Worm (Caenorhabditis elegans) whole organism, late embryonic: Measurements from ENCODE around the gene E04F6.8.

Experiments
- C08G9.2 ChIP-seq: sonication (generic microtip); optimal IDR thresholded peaks from 2 replicates; lab custom pipeline; 2016; ENCODE audit warnings: mild to moderate bottlenecking, missing genetic modification characterization, moderate library complexity, missing compliant biosample characterization
- C38D4.7 ChIP-seq: fragments of 200-800 bp; sonication (Bioruptor generic); optimal IDR thresholded peaks from 2 replicates; lab custom pipeline; 2018; ENCODE audit warnings: mild to moderate bottlenecking, missing genetic modification characterization, moderate library complexity, missing compliant biosample characterization
- K02D7.2 ChIP-seq: sonication (generic microtip); optimal IDR thresholded peaks from 2 replicates; lab custom pipeline; 2017; ENCODE audit warnings: mild to moderate bottlenecking, missing genetic modification characterization, missing compliant biosample characterization
- K09A11.1 ChIP-seq: sonication (generic microtip); optimal IDR thresholded peaks from 2 replicates; lab custom pipeline; 2017; ENCODE audit warnings: antibody characterized with exemption, mild to moderate bottlenecking, missing genetic modification characterization, missing compliant biosample characterization; ENCODE audit not compliant: insufficient read depth
- ahr-1 ChIP-seq: sonication (generic microtip); optimal IDR thresholded peaks from 2 replicates; lab custom pipeline; 2016; ENCODE audit warnings: missing genetic modification characterization, missing compliant biosample characterization
- ama-1 ChIP-seq: fragments of 150-350 bp; optimal IDR thresholded peaks from 2 replicates; lab custom pipeline; 2014
- ceh-14 ChIP-seq: sonication (generic microtip); optimal IDR thresholded peaks from 2 replicates; lab custom pipeline; 2016; ENCODE audit warnings: missing genotype, missing genetic modification characterization, missing compliant biosample characterization
- ceh-19 ChIP-seq: fragments of 200-800 bp; sonication (Bioruptor generic); optimal IDR thresholded peaks from 2 replicates; lab custom pipeline; 2018; ENCODE audit warnings: mild to moderate bottlenecking, missing genetic modification characterization, missing compliant biosample characterization
- ceh-2 ChIP-seq: sonication (generic microtip); optimal IDR thresholded peaks from 2 replicates; lab custom pipeline; 2016; ENCODE audit warnings: missing genotype, missing genetic modification characterization, missing compliant biosample characterization
- ceh-22 ChIP-seq: sonication (generic microtip); optimal IDR thresholded peaks from 2 replicates; lab custom pipeline; 2017; ENCODE audit warnings: missing biosample characterization, missing genetic modification characterization
- ceh-24 ChIP-seq: sonication (generic microtip); optimal IDR thresholded peaks from 2 replicates; lab custom pipeline; 2016; ENCODE audit warnings: mild to moderate bottlenecking, missing genetic modification characterization, missing compliant biosample characterization
- ceh-31 ChIP-seq: sonication (generic microtip); optimal IDR thresholded peaks from 2 replicates; lab custom pipeline; 2016; ENCODE audit warnings: missing genetic modification characterization, missing compliant biosample characterization
- ceh-34 ChIP-seq: sonication (generic microtip); optimal IDR thresholded peaks from 2 replicates; lab custom pipeline; 2016; ENCODE audit warnings: mild to moderate bottlenecking, missing genetic modification characterization, missing compliant biosample characterization
- ceh-45 ChIP-seq: fragments of 200-800 bp; sonication (Bioruptor generic); IDR thresholded peaks from 2 replicates; pipeline ENCODE4 v1.3.6; 2022; ENCODE audit warnings: missing genetic modification reagents, missing genetic modification characterization, missing compliant biosample characterization
- ceh-48 ChIP-seq: sonication (generic microtip); optimal IDR thresholded peaks from 2 replicates; lab custom pipeline; 2016; ENCODE audit warnings: missing genetic modification characterization, inconsistent platforms, missing compliant biosample characterization
- ceh-9 ChIP-seq: sonication (generic microtip); optimal IDR thresholded peaks from 2 replicates; lab custom pipeline; 2016; ENCODE audit warnings: mild to moderate bottlenecking, missing genetic modification characterization, inconsistent platforms, missing compliant biosample characterization
- che-1 ChIP-seq: sonication (generic microtip); optimal IDR thresholded peaks from 2 replicates; lab custom pipeline; 2016; ENCODE audit warnings: mild to moderate bottlenecking, missing genetic modification characterization, missing compliant biosample characterization
- elt-2 ChIP-seq: sonication (generic microtip); optimal IDR thresholded peaks from 2 replicates; lab custom pipeline; 2016; ENCODE audit warnings: missing genetic modification reagents, missing genetic modification characterization, missing compliant biosample characterization
- eyg-1 ChIP-seq: sonication (generic microtip); optimal IDR thresholded peaks from 2 replicates; lab custom pipeline; 2016; ENCODE audit warnings: missing genotype, missing genetic modification characterization, missing compliant biosample characterization
- fkh-6 ChIP-seq: sonication (generic microtip); optimal IDR thresholded peaks from 2 replicates; lab custom pipeline; 2016; ENCODE audit warnings: missing genetic modification characterization, missing compliant biosample characterization
- hlh-13 ChIP-seq: fragments of 200-800 bp; sonication (Bioruptor generic); optimal IDR thresholded peaks from 2 replicates; lab custom pipeline; 2018; ENCODE audit warnings: mild to moderate bottlenecking, missing genetic modification characterization, missing compliant biosample characterization
- hlh-15 ChIP-seq: sonication (generic microtip); optimal IDR thresholded peaks from 2 replicates; lab custom pipeline; 2016; ENCODE audit warnings: missing genetic modification characterization, missing compliant biosample characterization
- hlh-30 ChIP-seq: sonication (generic microtip); optimal IDR thresholded peaks from 2 replicates; lab custom pipeline; 2017; ENCODE audit warnings: antibody characterized with exemption, missing genetic modification characterization, missing compliant biosample characterization; ENCODE audit not compliant: insufficient read depth
- hlh-6 ChIP-seq: sonication (generic microtip); optimal IDR thresholded peaks from 2 replicates; lab custom pipeline; 2016; ENCODE audit warnings: missing genotype, missing genetic modification characterization, missing compliant biosample characterization
- hlh-8 ChIP-seq: sonication (generic microtip); optimal IDR thresholded peaks from 2 replicates; lab custom pipeline; 2016; ENCODE audit warnings: missing genotype, missing genetic modification characterization, missing compliant biosample characterization
- lim-6 ChIP-seq: sonication (generic microtip); optimal IDR thresholded peaks from 2 replicates; lab custom pipeline; 2016; ENCODE audit warnings: missing genetic modification characterization, missing compliant biosample characterization
- mec-3 ChIP-seq: sonication (generic microtip); optimal IDR thresholded peaks from 2 replicates; lab custom pipeline; 2016; ENCODE audit warnings: borderline replicate concordance, missing genetic modification characterization, missing compliant biosample characterization
- nfya-1 ChIP-seq: sonication (generic microtip); optimal IDR thresholded peaks from 2 replicates; lab custom pipeline; 2017; ENCODE audit warnings: missing genetic modification characterization, mild to moderate bottlenecking, missing compliant biosample characterization, antibody characterized with exemption, moderate library complexity
- nhr-11 ChIP-seq: fragments of 150-350 bp; optimal IDR thresholded peaks from 2 replicates; lab custom pipeline; 2014; ENCODE audit warnings: missing biosample characterization, missing genetic modification characterization
- nhr-232 ChIP-seq: sonication (generic microtip); optimal IDR thresholded peaks from 2 replicates; lab custom pipeline; 2016; ENCODE audit warnings: missing genetic modification characterization, missing compliant biosample characterization
- pqm-1 ChIP-seq: sonication (generic microtip); optimal IDR thresholded peaks from 2 replicates; lab custom pipeline; 2016; ENCODE audit warnings: missing genetic modification characterization, missing compliant biosample characterization
- ref-2 ChIP-seq: sonication (generic microtip); optimal IDR thresholded peaks from 2 replicates; lab custom pipeline; 2016; ENCODE audit warnings: missing genetic modification characterization, missing compliant biosample characterization
- rnt-1 ChIP-seq: sonication (generic microtip); optimal IDR thresholded peaks from 2 replicates; lab custom pipeline; 2016; ENCODE audit warnings: missing genetic modification characterization, missing compliant biosample characterization
- sdc-2 ChIP-seq: sonication (generic microtip); optimal IDR thresholded peaks from 2 replicates; lab custom pipeline; 2016; ENCODE audit warnings: missing genotype, missing genetic modification characterization, missing compliant biosample characterization
- sox-2 ChIP-seq: fragments of 200-800 bp; sonication (Bioruptor generic); IDR thresholded peaks from 2 replicates; pipeline ENCODE4 v1.3.6; 2022; ENCODE audit warnings: missing genetic modification reagents, missing genetic modification characterization, missing compliant biosample characterization
- tbx-2 ChIP-seq: sonication (generic microtip); optimal IDR thresholded peaks from 2 replicates; lab custom pipeline; 2016; ENCODE audit warnings: missing genetic modification characterization, missing compliant biosample characterization
- tbx-7 ChIP-seq: sonication (generic microtip); optimal IDR thresholded peaks from 2 replicates; lab custom pipeline; 2016; ENCODE audit warnings: missing genotype, missing genetic modification characterization, missing compliant biosample characterization
- ttx-3 ChIP-seq: sonication (generic microtip); optimal IDR thresholded peaks from 2 replicates; lab custom pipeline; 2016; ENCODE audit warnings: missing genetic modification reagents, missing genetic modification characterization, missing compliant biosample characterization
- unc-3 ChIP-seq, 2 experiments: fragments of 200-800 bp in 1 of 2; sonication (Bioruptor generic) in 1 of 2; sonication (generic microtip) in 1 of 2; conservative IDR thresholded peaks in 1 of 2; optimal IDR thresholded peaks in 1 of 2; 2 replicates each; pipeline versions ENCODE4 v1.3.6 to Lab custom; 2016 to 2022; ENCODE audit warnings: missing compliant biosample characterization in 2 of 2, missing genetic modification characterization in 2 of 2, missing genetic modification reagents in 1 of 2
- unc-42 ChIP-seq: sonication (generic microtip); optimal IDR thresholded peaks from 2 replicates; lab custom pipeline; 2016; ENCODE audit warnings: missing genotype, missing genetic modification characterization, missing compliant biosample characterization
- unc-55 ChIP-seq: sonication (generic microtip); optimal IDR thresholded peaks from 2 replicates; lab custom pipeline; 2017; ENCODE audit warnings: missing biosample characterization, missing genetic modification reagents, missing genetic modification characterization
- ztf-16 ChIP-seq: sonication (generic microtip); optimal IDR thresholded peaks from 2 replicates; lab custom pipeline; 2017; ENCODE audit warnings: missing genetic modification characterization, missing compliant biosample characterization

The E04F6.8 gene

ce11 chrII:7200051-7200599, 11.1 kb downstream of the E04F6.8 start, which contains the start of gene pcrg-1 (continued):
- TF ChIP-seq fkh-6 (tag; lab: Kevin White, UChicago) (peak; percentile 86), sox-2 (GFP tag; lab: Robert Waterston, UW) (peak; percentile 87), unc-3 (GFP tag; conservative IDR thresholded peaks at IDR 0.05; lab: Robert Waterston, UW) (peak; percentile 90), unc-3 (tag; optimal IDR thresholded peaks at IDR 0.05; lab: Kevin White, UChicago) (peak; percentile 66), ttx-3 (tag; lab: Kevin White, UChicago) (peak; percentile 77), nhr-11 (tag; lab: Kevin White, UChicago) (no peak), eyg-1 (tag; lab: Kevin White, UChicago) (peak; percentile 80), hlh-13 (peak; percentile 92), hlh-15 (tag; lab: Kevin White, UChicago) (peak; percentile 71), tbx-7 (tag; lab: Kevin White, UChicago) (peak; percentile 71), pqm-1 (tag; lab: Kevin White, UChicago) (peak; percentile 61), ceh-45 (GFP tag; lab: Robert Waterston, UW) (peak; percentile 84), elt-2 (peak; percentile 90), ceh-22 (no peak), ahr-1 (tag; lab: Kevin White, UChicago) (peak; percentile 83), unc-55 (GFP tag; lab: Kevin White, UChicago) (no peak), rnt-1 (tag; lab: Kevin White, UChicago) (peak; percentile 87), hlh-6 (peak; percentile 91), ceh-24 (tag; lab: Kevin White, UChicago) (peak; percentile 74), K09A11.1 (tag; lab: Kevin White, UChicago) (peak; percentile 43), ceh-14 (tag; lab: Kevin White, UChicago) (peak; percentile 91), ceh-9 (tag; lab: Kevin White, UChicago) (peak; percentile 72), unc-42 (tag; lab: Kevin White, UChicago) (peak; percentile 35), lim-6 (peak; percentile 90), nhr-232 (tag; lab: Kevin White, UChicago) (peak; percentile 73)

DNA sequence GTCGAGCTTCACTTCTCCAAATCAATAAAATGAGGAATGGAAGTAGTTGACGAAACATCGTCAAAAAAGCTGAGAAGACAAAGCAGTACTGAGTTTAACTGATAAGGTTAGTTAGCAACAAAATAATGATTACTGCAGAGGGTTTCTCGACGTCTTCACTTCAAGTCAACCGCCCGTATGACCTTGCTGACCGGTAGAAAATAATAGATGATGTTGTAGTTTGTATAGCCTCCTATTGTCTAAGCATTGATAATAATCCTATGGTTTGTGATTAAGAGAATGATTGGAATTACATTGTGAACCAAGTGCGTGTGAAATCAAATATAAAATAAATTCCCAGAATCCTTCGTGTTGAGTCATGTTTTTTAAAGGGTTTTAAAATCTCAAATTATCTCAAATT, 11.9 kb downstream of the E04F6.8 start, which contains the start of gene E04F6.6:
TSS of gene E04F6.6 (minus strand) at position 258 of the 400 bp plus-strand sequence.
- no peak for TF ChIP-seq ceh-34 (tag; lab: Kevin White, UChicago)
- TF ChIP-seq ceh-19 (GFP tag; lab: Kevin White, UChicago) = no peak
- TF ChIP-seq K02D7.2 (tag; lab: Kevin White, UChicago) = no peak
- TF ChIP-seq ttx-3 (tag; lab: Kevin White, UChicago) = no peak
- no peak for TF ChIP-seq C08G9.2 (tag; lab: Kevin White, UChicago)

DNA sequence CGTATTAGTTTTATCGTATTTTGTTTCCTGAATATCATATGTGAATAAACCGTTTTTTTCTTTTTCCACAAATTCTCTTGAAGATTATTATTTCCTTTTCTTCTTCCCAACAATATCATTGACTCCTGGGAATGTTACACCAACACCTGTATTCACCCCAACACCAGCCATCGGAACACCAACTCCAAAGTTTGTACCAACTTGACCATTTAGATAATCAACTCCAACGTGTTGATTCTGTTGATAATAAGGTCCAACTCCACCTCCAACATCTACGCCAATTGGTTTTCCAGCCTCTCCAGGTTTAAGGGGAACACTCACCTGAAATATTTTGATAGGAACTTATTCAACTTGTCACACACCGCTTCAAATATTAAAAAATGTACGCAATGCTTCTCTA, 13.7 kb downstream of the E04F6.8 start:
- TF ChIP-seq hlh-8 (tag; lab: Kevin White, UChicago) = no peak
- no peak for TF ChIP-seq unc-3 (GFP tag; conservative IDR thresholded peaks at IDR 0.05; lab: Robert Waterston, UW)
- TF ChIP-seq unc-3 (tag; optimal IDR thresholded peaks at IDR 0.05; lab: Kevin White, UChicago) = no peak
- no peak for TF ChIP-seq sdc-2 (tag; lab: Kevin White, UChicago)
- TF ChIP-seq nfya-1 (tag; lab: Kevin White, UChicago) = no peak
- TF ChIP-seq K09A11.1 (tag; lab: Kevin White, UChicago) = no peak
- TF ChIP-seq C38D4.7 = no peak
- no peak for TF ChIP-seq mec-3 (tag; lab: Kevin White, UChicago)
- no peak for TF ChIP-seq ceh-31 (tag; lab: Kevin White, UChicago)
- no peak for TF ChIP-seq sox-2 (GFP tag; lab: Robert Waterston, UW)
- no peak for TF ChIP-seq ceh-14 (tag; lab: Kevin White, UChicago)
- TF ChIP-seq ceh-19 (GFP tag; lab: Kevin White, UChicago) = no peak
- TF ChIP-seq che-1 (tag; lab: Kevin White, UChicago) = no peak
- TF ChIP-seq hlh-30 (tag; lab: Kevin White, UChicago) = no peak
- no peak for TF ChIP-seq ama-1 (lab: Kevin White, UChicago)
- no peak for TF ChIP-seq ztf-16 (tag; lab: Kevin White, UChicago)
- TF ChIP-seq ceh-2 (tag; lab: Kevin White, UChicago) = no peak
- no peak for TF ChIP-seq ceh-48 (tag; lab: Kevin White, UChicago)
- no peak for TF ChIP-seq tbx-2
- no peak for TF ChIP-seq ref-2 (tag; lab: Kevin White, UChicago)
